Fruit fly (Drosophila melanogaster) whole organism, embryonic: Measurements from ENCODE around the gene Polr1B.
A peak's percentile ranks its signal among the peaks of the same experiment; 100 is the strongest.

Experiments used
- Atf3 ChIP-seq: fragments of 200-800 bp; sonication (Bioruptor generic); optimal IDR thresholded peaks from 3 replicates; lab custom pipeline; 2016; ENCODE audit warnings: missing biosample characterization, missing genetic modification characterization
- Awh ChIP-seq: fragments of 200-800 bp; sonication (Bioruptor generic); IDR thresholded peaks from 2 replicates; pipeline ENCODE4, ENCODE4 v1.3.6; 2022; ENCODE audit warnings: missing biosample characterization, missing genetic modification characterization
- CG11085 ChIP-seq: fragments of 200-800 bp; sonication (Bioruptor generic); IDR thresholded peaks from 2 replicates; pipeline ENCODE4 v1.3.6; 2022; ENCODE audit warnings: missing biosample characterization, missing genetic modification characterization
- CG11560 ChIP-seq: fragments of 200-800 bp; sonication (Bioruptor generic); IDR thresholded peaks from 3 replicates; pipeline ENCODE4 v1.3.6; 2022; ENCODE audit warnings: missing biosample characterization, missing genetic modification characterization
- CG11696 ChIP-seq: fragments of 200-800 bp; sonication (Bioruptor generic); IDR thresholded peaks from 2 replicates; pipeline ENCODE4 v1.3.6; 2022; ENCODE audit warnings: missing biosample characterization, missing genetic modification characterization
- CG12104 ChIP-seq: fragments of 200-800 bp; sonication (Bioruptor generic); optimal IDR thresholded peaks from 3 replicates; lab custom pipeline; 2016; ENCODE audit warnings: missing biosample characterization, missing genetic modification characterization
- CG12299 ChIP-seq: fragments of 200-800 bp; sonication (Bioruptor generic); optimal IDR thresholded peaks from 2 replicates; lab custom pipeline; 2018; ENCODE audit warnings: missing biosample characterization, mild to moderate bottlenecking, missing genetic modification characterization
- CG14667 ChIP-seq: fragments of 200-800 bp; sonication (Bioruptor generic); IDR thresholded peaks from 2 replicates; pipeline ENCODE4 v1.3.6; 2022; ENCODE audit warnings: missing biosample characterization, missing genetic modification characterization
- CG14710 ChIP-seq: fragments of 200-800 bp; sonication (Bioruptor generic); optimal IDR thresholded peaks from 3 replicates; lab custom pipeline; 2019; ENCODE audit warnings: missing biosample characterization, mild to moderate bottlenecking, missing genetic modification characterization, moderate library complexity
- CG15479 ChIP-seq: fragments of 200-800 bp; sonication (Bioruptor generic); optimal IDR thresholded peaks from 3 replicates; lab custom pipeline; 2019; ENCODE audit warnings: missing biosample characterization, mild to moderate bottlenecking, missing genetic modification characterization, moderate library complexity
- CG17912 ChIP-seq: fragments of 200-800 bp; sonication (Bioruptor generic); optimal IDR thresholded peaks from 2 replicates; lab custom pipeline; 2018; ENCODE audit warnings: missing biosample characterization, mild to moderate bottlenecking, missing genetic modification characterization
- CG18262 ChIP-seq: fragments of 200-800 bp; optimal IDR thresholded peaks from 3 replicates; lab custom pipeline; 2019; ENCODE audit warnings: missing biosample characterization, mild to moderate bottlenecking, missing genetic modification characterization, moderate library complexity
- CG18476 ChIP-seq: fragments of 200-800 bp; sonication (Bioruptor generic); optimal IDR thresholded peaks from 2 replicates; lab custom pipeline; 2016; ENCODE audit warnings: missing biosample characterization, mild to moderate bottlenecking, missing genetic modification characterization
- CG2120 ChIP-seq: fragments of 200-800 bp; sonication (Bioruptor generic); optimal IDR thresholded peaks from 3 replicates; lab custom pipeline; 2016; ENCODE audit warnings: missing biosample characterization, missing genetic modification characterization
- CG31365 ChIP-seq: fragments of 200-800 bp; sonication (Bioruptor generic); optimal IDR thresholded peaks from 2 replicates; lab custom pipeline; 2018; ENCODE audit warnings: missing biosample characterization, mild to moderate bottlenecking, missing genetic modification characterization
- CG32532 ChIP-seq: fragments of 200-800 bp; sonication (Bioruptor generic); IDR thresholded peaks from 2 replicates; pipeline ENCODE4 v1.3.6; 2022; ENCODE audit warnings: missing biosample characterization, missing genetic modification characterization
- CG34422 ChIP-seq: fragments of 200-800 bp; sonication (Bioruptor generic); IDR thresholded peaks from 3 replicates; pipeline ENCODE4 v1.3.6; 2022; ENCODE audit warnings: missing biosample characterization, missing genetic modification characterization
- CG42726 ChIP-seq: fragments of 200-800 bp; sonication (Bioruptor generic); IDR thresholded peaks from 2 replicates; pipeline ENCODE4 v1.3.6; 2022; ENCODE audit warnings: missing biosample characterization, missing genetic modification characterization; ENCODE audit not compliant: partially characterized antibody
- CG6689 ChIP-seq: fragments of 200-800 bp; sonication (Bioruptor generic); IDR thresholded peaks from 2 replicates; pipeline ENCODE4 v1.3.6; 2022; ENCODE audit warnings: missing biosample characterization, missing genetic modification characterization
- CG7271 ChIP-seq: fragments of 200-800 bp; sonication (Bioruptor generic); optimal IDR thresholded peaks from 2 replicates; lab custom pipeline; 2018; ENCODE audit warnings: missing biosample characterization, mild to moderate bottlenecking, missing genetic modification characterization, moderate library complexity
- CG7786 ChIP-seq: fragments of 200-800 bp; sonication (Bioruptor generic); optimal IDR thresholded peaks from 2 replicates; lab custom pipeline; 2016; ENCODE audit warnings: missing biosample characterization, missing genetic modification characterization
- CG8765 ChIP-seq: fragments of 200-800 bp; sonication (Bioruptor generic); IDR thresholded peaks from 2 replicates; pipeline ENCODE4 v1.3.6; 2022; ENCODE audit warnings: missing biosample characterization, missing genetic modification characterization
- CG9727 ChIP-seq: fragments of 200-800 bp; sonication (Bioruptor generic); optimal IDR thresholded peaks from 3 replicates; lab custom pipeline; 2017; ENCODE audit warnings: missing biosample characterization, mild to moderate bottlenecking, missing genetic modification characterization
- Camta ChIP-seq: fragments of 200-800 bp; sonication (Bioruptor generic); optimal IDR thresholded peaks from 2 replicates; lab custom pipeline; 2016; ENCODE audit warnings: missing biosample characterization, missing genetic modification characterization
- D19B ChIP-seq: fragments of 200-800 bp; sonication (Bioruptor generic); optimal IDR thresholded peaks from 2 replicates; lab custom pipeline; 2017; ENCODE audit warnings: missing biosample characterization, mild to moderate bottlenecking, missing genetic modification characterization
- GATAe ChIP-seq: fragments of 200-800 bp; sonication (Bioruptor generic); conservative IDR thresholded peaks from 2 replicates; pipeline ENCODE4 v1.3.6; 2022; ENCODE audit warnings: missing biosample characterization, missing genetic modification characterization
- HmgZ ChIP-seq: fragments of 200-800 bp; sonication (Bioruptor generic); optimal IDR thresholded peaks from 2 replicates; lab custom pipeline; 2018; ENCODE audit warnings: missing biosample characterization, mild to moderate bottlenecking, missing genetic modification characterization
- Lim3 ChIP-seq: fragments of 200-800 bp; sonication (Bioruptor generic); IDR thresholded peaks from 2 replicates; pipeline ENCODE4 v1.3.6; 2022; ENCODE audit warnings: missing biosample characterization, missing genetic modification characterization
- Med ChIP-seq: fragments of 200-800 bp; sonication (Bioruptor generic); peaks from one replicate; lab custom pipeline; 2016; ENCODE audit warnings: missing biosample characterization, missing genetic modification characterization, mild to moderate bottlenecking, inconsistent platforms, moderate library complexity
- Meics ChIP-seq: fragments of 200-800 bp; sonication (Bioruptor generic); optimal IDR thresholded peaks from 2 replicates; lab custom pipeline; 2017; ENCODE audit warnings: missing biosample characterization, mild to moderate bottlenecking, missing genetic modification characterization
- Nf-YC ChIP-seq: fragments of 200-800 bp; optimal IDR thresholded peaks from 3 replicates; lab custom pipeline; 2019; ENCODE audit warnings: missing biosample characterization, mild to moderate bottlenecking, missing genetic modification characterization, moderate library complexity
- PHDP ChIP-seq: fragments of 200-800 bp; sonication (Bioruptor generic); optimal IDR thresholded peaks from 3 replicates; lab custom pipeline; 2018; ENCODE audit warnings: missing biosample characterization, mild to moderate bottlenecking, missing genetic modification characterization, moderate library complexity
- Ravus ChIP-seq: fragments of 200-800 bp; sonication (Bioruptor generic); IDR thresholded peaks from 2 replicates; pipeline ENCODE4 v1.3.6; 2022; ENCODE audit warnings: missing biosample characterization, missing genetic modification characterization
- Spps ChIP-seq: fragments of 200-800 bp; sonication (Bioruptor generic); optimal IDR thresholded peaks from 2 replicates; lab custom pipeline; 2018; ENCODE audit warnings: missing biosample characterization, mild to moderate bottlenecking, missing genetic modification characterization
- Stat92E ChIP-seq, 3 experiments: fragments of >200 bp in 2 of 3; fragments of 200-800 bp in 1 of 3; sonication (Bioruptor generic) in 1 of 3; optimal IDR thresholded peaks; 2 replicates each; lab custom pipeline; 2017 to 2019; ENCODE audit warnings: missing biosample characterization in 3 of 3, missing genetic modification characterization in 3 of 3, mild to moderate bottlenecking in 1 of 3, moderate library complexity in 1 of 3
- ash1 ChIP-seq: fragments of 200-800 bp; sonication (Bioruptor generic); optimal IDR thresholded peaks from 2 replicates; lab custom pipeline; 2018; ENCODE audit warnings: missing biosample characterization, mild to moderate bottlenecking, missing genetic modification characterization
- bbx ChIP-seq: fragments of 200-800 bp; sonication (Bioruptor generic); IDR thresholded peaks from 2 replicates; pipeline ENCODE4 v1.3.6; 2022; ENCODE audit warnings: missing biosample characterization, missing genetic modification characterization; ENCODE audit not compliant: partially characterized antibody
- bcd ChIP-seq: fragments of 200-800 bp; sonication (Bioruptor generic); optimal IDR thresholded peaks from 2 replicates; lab custom pipeline; 2017; ENCODE audit warnings: missing biosample characterization, mild to moderate bottlenecking, missing genetic modification characterization
- ems ChIP-seq: fragments of 200-800 bp; sonication (Bioruptor generic); optimal IDR thresholded peaks from 3 replicates; lab custom pipeline; 2016; ENCODE audit warnings: missing biosample characterization, missing genetic modification characterization
- gsb ChIP-seq: fragments of 200-800 bp; sonication (Bioruptor generic); IDR thresholded peaks from 2 replicates; pipeline ENCODE4 v1.3.6; 2022; ENCODE audit warnings: missing biosample characterization, missing genetic modification characterization
- gt ChIP-seq: fragments of 200-800 bp; sonication (Bioruptor generic); IDR thresholded peaks from 2 replicates; pipeline ENCODE4 v1.3.6; 2022; ENCODE audit warnings: missing biosample characterization, missing genetic modification characterization
- insv ChIP-seq, 2 experiments: fragments of 200-800 bp; sonication (Bioruptor generic); optimal IDR thresholded peaks; 3 replicates each; lab custom pipeline; 2016 to 2018; ENCODE audit warnings: missing biosample characterization in 2 of 2, missing genetic modification characterization in 2 of 2
- kay ChIP-seq: fragments of 200-800 bp; sonication (Bioruptor generic); optimal IDR thresholded peaks from 2 replicates; lab custom pipeline; 2016; ENCODE audit warnings: missing biosample characterization, missing genetic modification characterization
- ken ChIP-seq: fragments of 200-800 bp; sonication (Bioruptor generic); IDR thresholded peaks from 3 replicates; pipeline ENCODE4 v1.3.6; 2022; ENCODE audit warnings: missing biosample characterization, missing genetic modification characterization
- lbe ChIP-seq: fragments of 200-800 bp; sonication (Bioruptor generic); optimal IDR thresholded peaks from 2 replicates; lab custom pipeline; 2016; ENCODE audit warnings: missing biosample characterization, mild to moderate bottlenecking, missing genetic modification characterization
- peb ChIP-seq: fragments of 200-800 bp; sonication (Bioruptor generic); IDR thresholded peaks from 2 replicates; pipeline ENCODE4 v1.3.6; 2022; ENCODE audit warnings: missing biosample characterization, missing genetic modification characterization
- pfk ChIP-seq: fragments of 200-800 bp; sonication (Bioruptor generic); optimal IDR thresholded peaks from 2 replicates; lab custom pipeline; 2018; ENCODE audit warnings: missing biosample characterization, mild to moderate bottlenecking, missing genetic modification characterization, moderate library complexity
- pita ChIP-seq: fragments of 200-800 bp; sonication (Bioruptor generic); optimal IDR thresholded peaks from 2 replicates; lab custom pipeline; 2017; ENCODE audit warnings: missing biosample characterization, mild to moderate bottlenecking, missing genetic modification characterization
- stwl ChIP-seq: fragments of 200-800 bp; sonication (Bioruptor generic); optimal IDR thresholded peaks from 3 replicates; lab custom pipeline; 2018; ENCODE audit warnings: missing biosample characterization, mild to moderate bottlenecking, missing genetic modification characterization, moderate library complexity

Gene Polr1B

DNA sequence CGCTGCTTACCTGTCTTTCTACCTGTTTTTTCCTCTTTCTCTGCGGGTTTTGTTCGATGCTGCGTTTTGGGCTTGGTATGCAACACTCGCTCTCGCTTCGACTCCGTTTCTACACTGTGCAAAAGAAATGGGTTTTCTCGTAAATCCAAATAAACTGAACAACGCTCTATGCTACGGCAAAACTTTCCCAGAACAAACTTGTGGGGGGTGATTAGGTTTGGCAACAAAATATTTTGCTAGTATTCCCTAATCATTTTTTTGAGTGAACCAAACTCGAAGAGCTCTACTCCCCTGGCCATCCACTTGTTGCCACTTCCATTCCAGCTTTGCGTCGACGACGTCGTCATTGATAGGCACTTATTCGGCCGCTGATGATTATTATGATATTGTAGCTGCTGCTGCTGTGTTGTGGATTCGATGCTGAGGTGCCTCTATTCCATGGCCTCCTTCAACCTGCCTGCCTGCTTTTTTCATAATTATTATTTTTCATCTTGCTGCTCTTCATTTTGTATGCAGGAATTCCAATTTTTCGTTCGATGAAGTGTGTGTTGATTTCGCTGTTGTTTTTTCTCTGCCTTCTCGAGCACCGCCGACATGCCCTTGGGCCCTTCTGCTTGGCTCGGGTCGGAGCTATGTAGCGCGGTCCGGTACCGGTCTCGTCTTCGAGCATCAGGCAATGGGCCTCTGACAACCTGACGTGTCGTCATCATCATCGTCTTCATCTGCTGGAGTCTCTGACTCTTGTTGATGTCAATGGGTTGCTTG, 38.0 kb downstream of the Polr1B start (continued):
- TF ChIP-seq Nf-YC (tag; lab: Kevin White, UChicago) (no peak), Ravus (GFP tag; lab: Robert Waterston, UW) (no peak), GATAe (no peak), ash1 (GFP tag; lab: Kevin White, UChicago) (no peak), CG11560 (tag; lab: Robert Waterston, UW) (no peak), pfk (GFP tag; lab: Kevin White, UChicago) (no peak), ken (peak; percentile 91), HmgZ (tag; lab: Kevin White, UChicago) (peak; percentile 8), CG11085 (peak; percentile 7; the same call in 1 of the 2 replicates), gt (GFP tag; lab: Robert Waterston, UW) (peak; percentile 70), peb (GFP tag; lab: Robert Waterston, UW) (peak; percentile 82), CG12299 (peak; percentile 10), CG14667 (GFP tag; lab: Robert Waterston, UW) (peak; percentile 82), CG9727 (peak; percentile 85), Meics (GFP tag; lab: Kevin White, UChicago) (peak; percentile 37), lbe (GFP tag; lab: Kevin White, UChicago) (peak; percentile 92), Atf3 (GFP tag; lab: Kevin White, UChicago) (peak; percentile 84), Lim3 (peak; percentile 75), PHDP (tag; lab: Kevin White, UChicago) (no peak), Camta (GFP tag; lab: Kevin White, UChicago) (peak; percentile 82), CG42726 (GFP tag; lab: Robert Waterston, UW) (no peak), insv (GFP tag; optimal IDR thresholded peaks at IDR 0.05; lab: Kevin White, UChicago) (no peak), CG18476 (GFP tag; lab: Kevin White, UChicago) (peak; percentile 53), bbx (GFP tag; lab: Robert Waterston, UW) (no peak), CG32532 (peak; percentile 65; the same call in 1 of the 2 replicates), CG31365 (peak; percentile 48), kay (GFP tag; lab: Kevin White, UChicago) (peak; percentile 59), gsb (GFP tag; lab: Robert Waterston, UW) (no peak; the same call in 1 of the 2 replicates), CG17912 (GFP tag; lab: Kevin White, UChicago) (no peak), Awh (GFP tag; lab: Robert Waterston, UW) (peak; percentile 76), Med (GFP tag; lab: Kevin White, UChicago) (peak; percentile 94), Stat92E (GFP tag; optimal IDR thresholded peaks at IDR 0.05; lab: Kevin White, UChicago) (peak in 1 of 3 experiments; percentile 64), CG7786 (GFP tag; lab: Kevin White, UChicago) (peak; percentile 80), D19B (no peak), pita (GFP tag; lab: Kevin White, UChicago) (no peak), CG11696 (GFP tag; lab: Robert Waterston, UW) (peak; percentile 51; the same call in 1 of the 2 replicates), stwl (tag; lab: Kevin White, UChicago) (peak; percentile 23), CG34422 (GFP tag; lab: Robert Waterston, UW) (peak; percentile 87), CG15479 (GFP tag; lab: Kevin White, UChicago) (peak; percentile 63), CG14710 (peak; percentile 85), ems (GFP tag; lab: Kevin White, UChicago) (peak; percentile 65), CG6689 (GFP tag; lab: Robert Waterston, UW) (peak; percentile 88), CG7271 (tag; lab: Kevin White, UChicago) (peak; percentile 37), CG8765 (GFP tag; lab: Robert Waterston, UW) (peak; percentile 84), CG2120 (GFP tag; lab: Kevin White, UChicago) (no peak), CG18262 (tag; lab: Kevin White, UChicago) (peak; percentile 90), bcd (GFP tag; lab: Kevin White, UChicago) (peak; percentile 70), CG12104 (peak; percentile 32), Spps (peak; percentile 81)
